Worm (Caenorhabditis elegans) whole organism, L1 larva: ENCODE results near the gene F54H12.8.

ENCODE experiments used
- C04F5.9 ChIP-seq: sonication (generic microtip); optimal IDR thresholded peaks from 2 replicates; lab custom pipeline; 2016; ENCODE audit warnings: missing genetic modification characterization, missing compliant biosample characterization
- F16B12.6 ChIP-seq: fragments of 150-350 bp; optimal IDR thresholded peaks from 2 replicates; lab custom pipeline; 2014; ENCODE audit warnings: missing biosample characterization, missing genetic modification characterization
- Y116A8C.19 ChIP-seq: sonication (generic microtip); optimal IDR thresholded peaks from 2 replicates; lab custom pipeline; 2016; ENCODE audit warnings: missing compliant biosample characterization, missing genetic modification characterization, borderline replicate concordance
- aha-1 ChIP-seq: fragments of 150-350 bp; optimal IDR thresholded peaks from 2 replicates; lab custom pipeline; 2014; ENCODE audit warnings: missing biosample characterization, missing genetic modification characterization
- blmp-1 ChIP-seq: fragments of 150-350 bp; optimal IDR thresholded peaks from 2 replicates; lab custom pipeline; 2014; ENCODE audit warnings: missing biosample characterization, missing genetic modification characterization
- ceh-8 ChIP-seq: fragments of 200-800 bp; sonication (Bioruptor generic); optimal IDR thresholded peaks from 2 replicates; lab custom pipeline; 2018; ENCODE audit warnings: mild to moderate bottlenecking, missing genetic modification characterization, moderate library complexity, missing compliant biosample characterization
- ceh-82 ChIP-seq, 3 experiments: fragments of 150-350 bp in 1 of 3; sonication (generic microtip) in 2 of 3; optimal IDR thresholded peaks; 2 replicates each; lab custom pipeline; 2014 to 2017; ENCODE audit warnings: missing biosample characterization in 3 of 3, missing genetic modification characterization in 3 of 3
- ceh-88 ChIP-seq: fragments of 200-800 bp; sonication (Bioruptor generic); IDR thresholded peaks from 2 replicates; pipeline ENCODE4 v1.3.6; 2022; ENCODE audit warnings: missing genetic modification characterization, missing compliant biosample characterization
- efl-3 ChIP-seq: fragments of 200-800 bp; sonication (Bioruptor generic); optimal IDR thresholded peaks from 2 replicates; lab custom pipeline; 2018; ENCODE audit warnings: mild to moderate bottlenecking, missing genetic modification characterization, missing compliant biosample characterization
- egl-13 ChIP-seq: sonication (generic microtip); optimal IDR thresholded peaks from 2 replicates; lab custom pipeline; 2016; ENCODE audit warnings: missing genotype, missing genetic modification reagents, missing genetic modification characterization, missing compliant biosample characterization
- egl-27 ChIP-seq, 2 experiments: fragments of 150-350 bp in 1 of 2; sonication (generic microtip); optimal IDR thresholded peaks; 3 replicates each; lab custom pipeline; 2017 to 2018; ENCODE audit warnings: missing biosample characterization in 2 of 2, missing genetic modification characterization in 2 of 2, missing genetic modification reagents in 2 of 2
- elt-2 ChIP-seq: sonication (generic microtip); optimal IDR thresholded peaks from 2 replicates; lab custom pipeline; 2016; ENCODE audit warnings: missing genetic modification characterization, mild to moderate bottlenecking, inconsistent platforms, missing compliant biosample characterization, missing genetic modification reagents
- elt-3 ChIP-seq, 6 experiments: fragments of 150-350 bp in 1 of 6; sonication (generic microtip); optimal IDR thresholded peaks; 2 replicates each; lab custom pipeline; 2017 to 2018; ENCODE audit warnings: missing biosample characterization in 6 of 6, missing genetic modification characterization in 6 of 6, inconsistent platforms in 1 of 6
- fkh-10 ChIP-seq: sonication (generic microtip); optimal IDR thresholded peaks from 2 replicates; lab custom pipeline; 2017; ENCODE audit warnings: missing biosample characterization, missing genetic modification reagents, missing genetic modification characterization
- fkh-4 ChIP-seq: sonication (generic microtip); optimal IDR thresholded peaks from 2 replicates; lab custom pipeline; 2016; ENCODE audit warnings: missing compliant biosample characterization, missing genetic modification characterization, borderline replicate concordance
- fos-1 ChIP-seq: fragments of 150-350 bp; optimal IDR thresholded peaks from 2 replicates; lab custom pipeline; 2014; ENCODE audit warnings: missing biosample characterization, missing genetic modification characterization
- grh-1 ChIP-seq: fragments of 200-800 bp; sonication (Bioruptor generic); IDR thresholded peaks from 2 replicates; pipeline ENCODE4 v1.3.6; 2022; ENCODE audit warnings: missing genetic modification reagents, missing genetic modification characterization, missing compliant biosample characterization
- hlh-17 ChIP-seq: fragments of 200-800 bp; sonication (Bioruptor generic); optimal IDR thresholded peaks from 2 replicates; lab custom pipeline; 2018; ENCODE audit warnings: missing genetic modification characterization, mild to moderate bottlenecking, missing compliant biosample characterization, moderate library complexity, borderline replicate concordance
- hlh-4 ChIP-seq: sonication (generic microtip); optimal IDR thresholded peaks from 2 replicates; lab custom pipeline; 2016; ENCODE audit warnings: mild to moderate bottlenecking, missing genetic modification characterization, missing compliant biosample characterization
- hpl-2 ChIP-seq: fragments of 150-350 bp; optimal IDR thresholded peaks from 2 replicates; lab custom pipeline; 2014; ENCODE audit warnings: missing biosample characterization, missing genetic modification reagents, missing genetic modification characterization
- irx-1 ChIP-seq: sonication (generic microtip); optimal IDR thresholded peaks from 2 replicates; lab custom pipeline; 2016; ENCODE audit warnings: missing genetic modification characterization, missing compliant biosample characterization
- isw-1 ChIP-seq: fragments of 200-800 bp; sonication (Bioruptor generic); IDR thresholded peaks from 2 replicates; pipeline ENCODE4 v1.3.6; 2022; ENCODE audit warnings: missing genetic modification characterization, missing compliant biosample characterization
- lin-13 ChIP-seq: fragments of 150-350 bp; optimal IDR thresholded peaks from 2 replicates; lab custom pipeline; 2014; ENCODE audit warnings: missing biosample characterization, missing genetic modification reagents, missing genetic modification characterization
- lin-15B ChIP-seq: fragments of 150-350 bp; sonication (generic microtip); optimal IDR thresholded peaks from 3 replicates; lab custom pipeline; 2014; ENCODE audit warnings: missing biosample characterization, missing genetic modification characterization
- lin-35 ChIP-seq, 2 experiments: fragments of 150-350 bp; optimal IDR thresholded peaks; 2 replicates each; lab custom pipeline; 2014; ENCODE audit warnings: missing biosample characterization in 2 of 2, missing genetic modification characterization in 2 of 2, missing genetic modification reagents in 2 of 2
- lir-3 ChIP-seq: sonication (generic microtip); optimal IDR thresholded peaks from 2 replicates; lab custom pipeline; 2016; ENCODE audit warnings: mild to moderate bottlenecking, missing genetic modification characterization, moderate library complexity, missing compliant biosample characterization; ENCODE audit not compliant: poor library complexity
- lsy-2 ChIP-seq, 2 experiments: fragments of 150-350 bp; optimal IDR thresholded peaks; 2 replicates each; lab custom pipeline; 2014; ENCODE audit warnings: missing biosample characterization in 2 of 2, missing genetic modification characterization in 2 of 2
- mab-9 ChIP-seq: fragments of 200-800 bp; sonication (Bioruptor generic); IDR thresholded peaks from 2 replicates; pipeline ENCODE4 v1.3.6; 2022; ENCODE audit warnings: missing genetic modification reagents, missing genetic modification characterization, missing compliant biosample characterization
- mdl-1 ChIP-seq, 2 experiments: fragments of 150-350 bp; optimal IDR thresholded peaks; 2 replicates each; lab custom pipeline; 2014 to 2017; ENCODE audit warnings: missing biosample characterization in 2 of 2, missing genetic modification characterization in 2 of 2, inconsistent platforms in 1 of 2
- mep-1 ChIP-seq: fragments of 150-350 bp; optimal IDR thresholded peaks from 2 replicates; lab custom pipeline; 2014; ENCODE audit warnings: missing biosample characterization, missing genetic modification characterization
- nhr-11 ChIP-seq: fragments of 150-350 bp; optimal IDR thresholded peaks from 2 replicates; lab custom pipeline; 2014; ENCODE audit warnings: missing biosample characterization, missing genetic modification characterization
- nhr-19 ChIP-seq: fragments of 200-800 bp; sonication (Bioruptor generic); conservative IDR thresholded peaks from 2 replicates; pipeline ENCODE4 v1.3.6; 2022; ENCODE audit warnings: missing genetic modification characterization, missing compliant biosample characterization
- nhr-20 ChIP-seq: sonication (generic microtip); optimal IDR thresholded peaks from 2 replicates; lab custom pipeline; 2016; ENCODE audit warnings: mild to moderate bottlenecking, missing genetic modification characterization, missing compliant biosample characterization
- nhr-28 ChIP-seq: fragments of 150-350 bp; optimal IDR thresholded peaks from 2 replicates; lab custom pipeline; 2014; ENCODE audit warnings: missing biosample characterization, missing genetic modification characterization
- nhr-47 ChIP-seq: sonication (generic microtip); optimal IDR thresholded peaks from 2 replicates; lab custom pipeline; 2016; ENCODE audit warnings: mild to moderate bottlenecking, missing genetic modification characterization, moderate library complexity, missing compliant biosample characterization
- nhr-71 ChIP-seq: sonication (generic microtip); optimal IDR thresholded peaks from 2 replicates; lab custom pipeline; 2016; ENCODE audit warnings: mild to moderate bottlenecking, missing genetic modification characterization, moderate library complexity, missing compliant biosample characterization
- nhr-77 ChIP-seq: fragments of 150-350 bp; optimal IDR thresholded peaks from 2 replicates; lab custom pipeline; 2014; ENCODE audit warnings: missing biosample characterization, missing genetic modification characterization
- nhr-84 ChIP-seq: sonication (generic microtip); optimal IDR thresholded peaks from 2 replicates; lab custom pipeline; 2017; ENCODE audit warnings: missing biosample characterization, missing genetic modification characterization
- pag-3 ChIP-seq: sonication (generic microtip); optimal IDR thresholded peaks from 2 replicates; lab custom pipeline; 2017; ENCODE audit warnings: missing genetic modification characterization, mild to moderate bottlenecking, missing compliant biosample characterization, antibody characterized with exemption, borderline replicate concordance; ENCODE audit not compliant: insufficient read depth
- pax-3 ChIP-seq: fragments of 200-800 bp; sonication (Bioruptor generic); optimal IDR thresholded peaks from 2 replicates; lab custom pipeline; 2018; ENCODE audit warnings: mild to moderate bottlenecking, missing genetic modification characterization, moderate library complexity, missing compliant biosample characterization
- pqm-1 ChIP-seq: sonication (generic microtip); optimal IDR thresholded peaks from 3 replicates; lab custom pipeline; 2017; ENCODE audit warnings: missing biosample characterization, missing genetic modification characterization
- rnt-1 ChIP-seq: sonication (generic microtip); optimal IDR thresholded peaks from 2 replicates; lab custom pipeline; 2016; ENCODE audit warnings: mild to moderate bottlenecking, missing genetic modification characterization, moderate library complexity, missing compliant biosample characterization
- snu-23 ChIP-seq: sonication (generic microtip); optimal IDR thresholded peaks from 2 replicates; lab custom pipeline; 2016; ENCODE audit warnings: missing genetic modification characterization, missing compliant biosample characterization
- sox-4 ChIP-seq: sonication (generic microtip); optimal IDR thresholded peaks from 2 replicates; lab custom pipeline; 2016; ENCODE audit warnings: missing genetic modification characterization, missing compliant biosample characterization
- sptf-1 ChIP-seq: fragments of 150-350 bp; optimal IDR thresholded peaks from 2 replicates; lab custom pipeline; 2014; ENCODE audit warnings: missing biosample characterization, missing genetic modification characterization
- swsn-7 ChIP-seq: sonication (generic microtip); optimal IDR thresholded peaks from 2 replicates; lab custom pipeline; 2016; ENCODE audit warnings: missing genetic modification characterization, missing compliant biosample characterization
- unc-130 ChIP-seq: fragments of 150-350 bp; optimal IDR thresholded peaks from 2 replicates; lab custom pipeline; 2017; ENCODE audit warnings: missing biosample characterization, missing genetic modification characterization, inconsistent platforms
- unc-98 ChIP-seq: fragments of 200-800 bp; sonication (Bioruptor generic); IDR thresholded peaks from 2 replicates; pipeline ENCODE4 v1.3.6; 2022; ENCODE audit warnings: missing genetic modification characterization, missing compliant biosample characterization
- vab-15 ChIP-seq: sonication (generic microtip); optimal IDR thresholded peaks from 2 replicates; lab custom pipeline; 2017; ENCODE audit warnings: missing genotype, mild to moderate bottlenecking, missing genetic modification characterization, missing compliant biosample characterization
- xbp-1 ChIP-seq: sonication (generic microtip); optimal IDR thresholded peaks from 2 replicates; lab custom pipeline; 2016; ENCODE audit warnings: missing genetic modification characterization, missing compliant biosample characterization
- zag-1 ChIP-seq: fragments of 150-350 bp; optimal IDR thresholded peaks from 2 replicates; lab custom pipeline; 2014; ENCODE audit warnings: missing biosample characterization, missing genetic modification characterization
- ztf-4 ChIP-seq: fragments of 150-350 bp; optimal IDR thresholded peaks from 2 replicates; lab custom pipeline; 2014; ENCODE audit warnings: missing biosample characterization, missing genetic modification characterization

Gene F54H12.8

DNA sequence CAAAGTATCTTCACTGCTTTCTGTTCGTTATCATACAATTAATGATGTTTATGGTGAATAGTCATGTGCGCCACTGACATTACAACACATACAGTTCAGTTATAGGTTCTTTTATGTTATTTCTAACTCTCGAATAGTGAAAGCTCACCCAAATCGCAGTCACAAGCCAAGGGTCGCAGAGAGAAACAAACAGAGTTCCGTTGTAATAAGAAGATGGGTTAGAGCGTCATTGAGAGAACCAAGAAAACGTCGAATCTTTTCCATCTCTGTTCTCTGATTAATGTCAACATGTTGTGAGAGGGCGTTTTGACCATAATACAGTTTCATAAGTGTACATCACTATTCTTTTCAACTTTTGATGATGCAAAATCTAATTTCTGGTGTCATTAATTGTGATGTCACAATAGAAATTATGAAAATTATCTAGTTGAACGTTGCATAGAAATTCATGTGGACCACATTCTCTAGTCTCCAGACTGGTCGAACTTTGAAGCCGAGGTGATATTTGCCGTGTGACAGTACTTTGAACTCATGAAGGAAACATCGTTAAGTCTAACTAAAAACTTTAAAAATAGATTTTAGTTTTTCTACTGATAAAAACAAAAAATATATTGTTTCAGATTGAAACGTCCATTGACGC is 5.1 kb upstream of the F54H12.8 start:
- TF ChIP-seq F16B12.6 (tag; lab: Kevin White, UChicago) (no peak), ceh-88 (no peak), nhr-71 (peak; percentile 56), mdl-1 (tag; optimal IDR thresholded peaks at IDR 0.05; lab: Kevin White, UChicago) (peak in 1 of 2 experiments; percentile 3), nhr-84 (tag; lab: Kevin White, UChicago) (no peak), vab-15 (no peak), mab-9 (GFP tag; lab: Robert Waterston, UW) (no peak), swsn-7 (tag; lab: Kevin White, UChicago) (no peak), lin-13 (no peak), Y116A8C.19 (tag; lab: Kevin White, UChicago) (no peak), elt-2 (tag; lab: Kevin White, UChicago) (peak; percentile 34), lsy-2 (tag; optimal IDR thresholded peaks at IDR 0.05; lab: Kevin White, UChicago) (peak in 1 of 2 experiments; percentile 19), ztf-4 (tag; lab: Kevin White, UChicago) (peak; percentile 34), nhr-19 (GFP tag; lab: Robert Waterston, UW) (peak; percentile 69), ceh-82 (tag; optimal IDR thresholded peaks at IDR 0.05; lab: Kevin White, UChicago) (no peak), rnt-1 (tag; lab: Kevin White, UChicago) (no peak), sox-4 (tag; lab: Kevin White, UChicago) (no peak), unc-98 (no peak), zag-1 (no peak), fos-1 (tag; lab: Kevin White, UChicago) (no peak), nhr-20 (tag; lab: Kevin White, UChicago) (peak; percentile 68), fkh-10 (GFP tag; lab: Kevin White, UChicago) (no peak), C04F5.9 (tag; lab: Kevin White, UChicago) (no peak), lin-35 (GFP tag; optimal IDR thresholded peaks at IDR 0.05; lab: Kevin White, UChicago) (peak in 1 of 2 experiments; percentile 39), pqm-1 (tag; lab: Kevin White, UChicago) (no peak), egl-13 (tag; lab: Kevin White, UChicago) (no peak), nhr-47 (tag; lab: Kevin White, UChicago) (no peak), hlh-4 (tag; lab: Kevin White, UChicago) (no peak), lin-15B (tag; lab: Kevin White, UChicago) (no peak), lir-3 (no peak), hlh-17 (GFP tag; lab: Kevin White, UChicago) (no peak), efl-3 (GFP tag; lab: Kevin White, UChicago) (no peak), pag-3 (tag; lab: Kevin White, UChicago) (no peak), grh-1 (no peak), nhr-77 (tag; lab: Kevin White, UChicago) (no peak), fkh-4 (tag; lab: Kevin White, UChicago) (no peak), hpl-2 (GFP tag; lab: Kevin White, UChicago) (no peak), egl-27 (tag; optimal IDR thresholded peaks at IDR 0.05; lab: Kevin White, UChicago) (no peak), nhr-11 (no peak), blmp-1 (tag; lab: Kevin White, UChicago) (peak; percentile 58), mep-1 (no peak), isw-1 (no peak), irx-1 (tag; lab: Kevin White, UChicago) (no peak), ceh-8 (GFP tag; lab: Kevin White, UChicago) (no peak), elt-3 (tag; optimal IDR thresholded peaks at IDR 0.05; lab: Kevin White, UChicago) (peak in 3 of 6 experiments; percentile 8 to 40 (median 8)), unc-130 (no peak), nhr-28 (tag; lab: Kevin White, UChicago) (no peak), aha-1 (no peak), snu-23 (peak; percentile 50), sptf-1 (tag; lab: Kevin White, UChicago) (no peak), xbp-1 (peak; percentile 4), pax-3 (tag; lab: Kevin White, UChicago) (no peak)
